Worm (Caenorhabditis elegans) whole organism, L2 larva: ENCODE data around the gene sedl-1.

Source experiments
- F13H6.1 ChIP-seq: sonication (generic microtip); optimal IDR thresholded peaks from 2 replicates; lab custom pipeline; 2016; ENCODE audit warnings: missing genetic modification characterization, missing compliant biosample characterization
- ceh-16 ChIP-seq: fragments of 150-350 bp; optimal IDR thresholded peaks from 2 replicates; lab custom pipeline; 2014; ENCODE audit warnings: missing biosample characterization, missing genetic modification characterization
- ceh-82 ChIP-seq: fragments of 150-350 bp; optimal IDR thresholded peaks from 2 replicates; lab custom pipeline; 2014; ENCODE audit warnings: missing biosample characterization, missing genetic modification characterization
- egl-27 ChIP-seq: sonication (generic microtip); optimal IDR thresholded peaks from 3 replicates; lab custom pipeline; 2017; ENCODE audit warnings: missing biosample characterization, missing genetic modification reagents, missing genetic modification characterization
- elt-3 ChIP-seq: sonication (generic microtip); optimal IDR thresholded peaks from 2 replicates; lab custom pipeline; 2017; ENCODE audit warnings: missing biosample characterization, missing genetic modification characterization
- mbf-1 ChIP-seq: sonication (generic microtip); optimal IDR thresholded peaks from 2 replicates; lab custom pipeline; 2017; ENCODE audit warnings: missing biosample characterization, missing genetic modification characterization
- mdl-1 ChIP-seq, 2 experiments: fragments of 150-350 bp in 1 of 2; sonication (generic microtip) in 1 of 2; optimal IDR thresholded peaks; 2 replicates each; lab custom pipeline; 2017; ENCODE audit warnings: missing biosample characterization in 2 of 2, missing genetic modification characterization in 2 of 2
- nhr-23 ChIP-seq: fragments of 150-350 bp; optimal IDR thresholded peaks from 2 replicates; lab custom pipeline; 2014; ENCODE audit warnings: missing biosample characterization, missing genetic modification reagents, missing genetic modification characterization
- nhr-6 ChIP-seq: fragments of 150-350 bp; optimal IDR thresholded peaks from 2 replicates; lab custom pipeline; 2014; ENCODE audit warnings: missing biosample characterization, missing genetic modification characterization
- snpc-4 ChIP-seq: fragments of 150-350 bp; optimal IDR thresholded peaks from 2 replicates; lab custom pipeline; 2014; ENCODE audit warnings: missing biosample characterization, missing genetic modification characterization
- unc-39 ChIP-seq: fragments of 150-350 bp; optimal IDR thresholded peaks from 2 replicates; lab custom pipeline; 2014; ENCODE audit warnings: missing biosample characterization, missing genetic modification characterization
- unc-62 ChIP-seq: fragments of 150-350 bp; optimal IDR thresholded peaks from 2 replicates; lab custom pipeline; 2014; ENCODE audit warnings: missing biosample characterization, missing genetic modification reagents, missing genetic modification characterization
- zag-1 ChIP-seq: fragments of 150-350 bp; optimal IDR thresholded peaks from 2 replicates; lab custom pipeline; 2014; ENCODE audit warnings: missing biosample characterization, missing genetic modification characterization
- ztf-4 ChIP-seq: fragments of 150-350 bp; optimal IDR thresholded peaks from 2 replicates; lab custom pipeline; 2014; ENCODE audit warnings: missing biosample characterization, missing genetic modification characterization

DNA sequence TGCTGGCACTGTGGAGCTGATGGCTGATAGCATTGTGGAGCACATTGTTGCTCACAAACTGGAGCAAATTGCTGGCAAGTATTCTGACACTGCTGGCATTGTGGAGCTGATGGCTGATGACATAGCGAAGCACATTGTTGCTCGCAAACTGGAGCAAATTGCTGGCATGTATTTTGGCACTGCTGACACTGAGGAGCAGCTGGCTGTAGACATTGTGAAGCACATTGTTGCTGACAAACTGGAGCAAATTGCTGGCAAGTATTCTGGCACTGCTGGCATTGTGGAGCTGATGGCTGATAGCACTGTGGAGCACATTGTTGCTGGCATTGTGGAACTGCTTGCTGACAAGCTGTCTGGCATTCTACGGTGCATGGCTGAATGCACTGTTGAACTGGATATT, 30.8 kb downstream of the sedl-1 start:
- TF ChIP-seq ztf-4 (tag; lab: Kevin White, UChicago), result no peak
- TF ChIP-seq zag-1 (tag; lab: Kevin White, UChicago), result no peak
- TF ChIP-seq elt-3 (tag; lab: Kevin White, UChicago), result no peak
- TF ChIP-seq mdl-1 (tag; optimal IDR thresholded peaks at IDR 0.05; lab: Kevin White, UChicago), result no peak
- no peak for TF ChIP-seq F13H6.1 (tag; lab: Kevin White, UChicago)
- no peak for TF ChIP-seq ceh-16 (tag; lab: Kevin White, UChicago)
- no peak for TF ChIP-seq unc-62
- TF ChIP-seq unc-39 (tag; lab: Kevin White, UChicago), result no peak
- TF ChIP-seq egl-27 (tag; lab: Kevin White, UChicago), result no peak
- no peak for TF ChIP-seq mbf-1 (tag; lab: Kevin White, UChicago)
- no peak for TF ChIP-seq snpc-4 (tag; lab: Kevin White, UChicago)
- no peak for TF ChIP-seq nhr-6
- no peak for TF ChIP-seq nhr-23 (tag; lab: Kevin White, UChicago)
- no peak for TF ChIP-seq ceh-82 (tag; lab: Kevin White, UChicago)
